Worm (Caenorhabditis elegans) whole organism, L4 larva: ENCODE results near the gene F52E10.4.

Source experiments
- T26A8.4 ChIP-seq: fragments of 200-800 bp; sonication (Bioruptor generic); IDR thresholded peaks from 2 replicates; pipeline ENCODE4 v1.3.6; 2022; ENCODE audit warnings: missing genetic modification characterization, missing compliant biosample characterization
- ZK337.2 ChIP-seq: fragments of 200-800 bp; sonication (Bioruptor generic); IDR thresholded peaks from 2 replicates; pipeline ENCODE4 v1.3.6; 2022; ENCODE audit warnings: missing genetic modification reagents, missing genetic modification characterization, missing compliant biosample characterization
- gei-8 ChIP-seq: fragments of 200-800 bp; sonication (Bioruptor generic); optimal IDR thresholded peaks from 2 replicates; lab custom pipeline; 2018; ENCODE audit warnings: mild to moderate bottlenecking, missing genetic modification characterization, missing compliant biosample characterization
- jun-1 ChIP-seq: fragments of 150-350 bp; optimal IDR thresholded peaks from 2 replicates; lab custom pipeline; 2014; ENCODE audit warnings: missing biosample characterization, missing genetic modification reagents, missing genetic modification characterization
- lin-13 ChIP-seq: fragments of 150-350 bp; optimal IDR thresholded peaks from 2 replicates; lab custom pipeline; 2014; ENCODE audit warnings: missing biosample characterization, missing genetic modification reagents, missing genetic modification characterization
- mdt-29 ChIP-seq: fragments of 200-800 bp; sonication (Bioruptor generic); IDR thresholded peaks from 2 replicates; pipeline ENCODE4 v1.3.6; 2022; ENCODE audit warnings: missing genetic modification reagents, missing genetic modification characterization, missing compliant biosample characterization
- nhr-237 ChIP-seq: sonication (generic microtip); optimal IDR thresholded peaks from 2 replicates; lab custom pipeline; 2017; ENCODE audit warnings: missing biosample characterization, missing genetic modification characterization
- nhr-25 ChIP-seq: sonication (generic microtip); optimal IDR thresholded peaks from 2 replicates; lab custom pipeline; 2017; ENCODE audit warnings: missing genetic modification characterization, mild to moderate bottlenecking, missing compliant biosample characterization, antibody characterized with exemption, moderate library complexity, borderline replicate concordance; ENCODE audit not compliant: insufficient read depth
- zip-11 ChIP-seq: fragments of 200-800 bp; sonication (Bioruptor generic); IDR thresholded peaks from 2 replicates; pipeline ENCODE4 v1.3.6; 2022; ENCODE audit warnings: missing genetic modification characterization, missing compliant biosample characterization

ce11 chrX:16335396-16335795, 42.6 kb upstream of the F52E10.4 start:
- no peak for TF ChIP-seq lin-13 (GFP tag; lab: Kevin White, UChicago)
- no peak for TF ChIP-seq jun-1
- TF ChIP-seq nhr-25 (tag; lab: Kevin White, UChicago), result no peak
- TF ChIP-seq ZK337.2 (GFP tag; lab: Robert Waterston, UW), result no peak
- no peak for TF ChIP-seq zip-11 (GFP tag; lab: Robert Waterston, UW)
- TF ChIP-seq mdt-29, result no peak
- no peak for TF ChIP-seq nhr-237 (tag; lab: Kevin White, UChicago)
- TF ChIP-seq T26A8.4 (GFP tag; lab: Robert Waterston, UW), result no peak
- no peak for TF ChIP-seq gei-8
